Worm (Caenorhabditis elegans): ENCODE measurements around the gene F41C3.8.

Gene F41C3.8

DNA sequence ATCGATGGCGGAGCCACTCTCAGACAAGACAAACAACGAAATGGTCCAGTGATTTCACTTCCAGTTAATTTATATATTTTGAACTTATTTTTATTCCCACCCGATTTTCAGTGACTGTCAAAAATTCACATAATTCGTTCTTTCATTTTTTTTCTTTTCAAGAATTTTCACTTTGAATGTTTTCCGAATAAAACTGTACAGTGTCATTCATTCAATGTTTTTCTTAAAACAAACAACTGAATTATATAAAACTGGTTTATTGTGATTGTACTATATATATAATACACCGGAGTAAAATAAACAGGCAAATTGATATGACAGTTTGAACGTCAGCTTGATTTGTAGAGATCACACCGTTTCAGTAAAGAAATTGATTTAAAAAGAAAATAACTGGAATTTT lies 12.8 kb upstream of the F41C3.8 start (continued):
- no peak for TF ChIP-seq ceh-91 (GFP tag; IDR thresholded peaks at IDR 0.05)
- no peak for TF ChIP-seq ztf-25 (GFP tag; IDR thresholded peaks at IDR 0.05)
- no peak for TF ChIP-seq F55B11.4 (tag; optimal IDR thresholded peaks at IDR 0.05; ENCODE audit: borderline replicate concordance, insufficient read depth)
- peak; percentile 6 for TF ChIP-seq tbp1 (GFP tag; optimal IDR thresholded peaks at IDR 0.05)
- TF ChIP-seq madf-3 (GFP tag; IDR thresholded peaks at IDR 0.05): peak; percentile 76
- no peak for TF ChIP-seq lag-1 (GFP tag; IDR thresholded peaks at IDR 0.05)
- TF ChIP-seq nfya-2 (GFP tag; IDR thresholded peaks at IDR 0.05): no peak
- TF ChIP-seq mel-28 (tag; optimal IDR thresholded peaks at IDR 0.05; ENCODE audit: borderline replicate concordance): no peak
- TF ChIP-seq K11D2.4 (GFP tag; IDR thresholded peaks at IDR 0.05): no peak
- peak; percentile 45 for TF ChIP-seq hmg-1.2 (GFP tag; IDR thresholded peaks at IDR 0.05)
- TF ChIP-seq ceh-40 (GFP tag; IDR thresholded peaks at IDR 0.05): no peak
- TF ChIP-seq zim-3 (tag; optimal IDR thresholded peaks at IDR 0.05): no peak
- no peak for TF ChIP-seq Y56A3A.18 (GFP tag; IDR thresholded peaks at IDR 0.05)
- TF ChIP-seq F57C9.4 (tag; optimal IDR thresholded peaks at IDR 0.05): no peak
- TF ChIP-seq efl-1 (GFP tag; optimal IDR thresholded peaks at IDR 0.05): peak; percentile 39
- no peak for TF ChIP-seq ztf-3 (GFP tag; optimal IDR thresholded peaks at IDR 0.05)
- no peak for TF ChIP-seq C06A6.2 (GFP tag; conservative IDR thresholded peaks at IDR 0.05)
- peak; percentile 62 for TF ChIP-seq F49E8.2 (tag; optimal IDR thresholded peaks at IDR 0.05; ENCODE audit: insufficient read depth)
- TF ChIP-seq egrh-3 (GFP tag; IDR thresholded peaks at IDR 0.05): no peak
- TF ChIP-seq hmg-20 (GFP tag; IDR thresholded peaks at IDR 0.05): no peak
- TF ChIP-seq Y95B8A.8 (GFP tag; IDR thresholded peaks at IDR 0.05): no peak; the same call in none of the 2 replicates
- peak; percentile 83 for TF ChIP-seq Y53G8AR.9 (GFP tag; conservative IDR thresholded peaks at IDR 0.05)
- no peak for TF ChIP-seq zfh-2 (GFP tag; conservative IDR thresholded peaks at IDR 0.05)
- TF ChIP-seq tbx-9 (tag; optimal IDR thresholded peaks at IDR 0.05; ENCODE audit: borderline replicate concordance): no peak
- no peak; the same call in 1 of the 2 replicates for TF ChIP-seq dox-1 (GFP tag; IDR thresholded peaks at IDR 0.05)
- TF ChIP-seq dpff-1 (tag; optimal IDR thresholded peaks at IDR 0.05): no peak
- TF ChIP-seq rec-8 (tag; optimal IDR thresholded peaks at IDR 0.05): no peak
- no peak for TF ChIP-seq gei-17 (GFP tag; optimal IDR thresholded peaks at IDR 0.05)
- TF ChIP-seq unc-62 (GFP tag; optimal IDR thresholded peaks at IDR 0.05): no peak
- no peak for TF ChIP-seq ztf-6 (GFP tag; IDR thresholded peaks at IDR 0.05)
- no peak for TF ChIP-seq F39B2.1 (GFP tag; IDR thresholded peaks at IDR 0.05)
- TF ChIP-seq aptf-3 (GFP tag; IDR thresholded peaks at IDR 0.05): no peak
- TF ChIP-seq ceh-100 (GFP tag; IDR thresholded peaks at IDR 0.05): no peak; the same call in 1 of the 2 replicates
- no peak for TF ChIP-seq nhr-120 (GFP tag; IDR thresholded peaks at IDR 0.05)
- peak; percentile 74 for TF ChIP-seq ekl-4 (GFP tag; IDR thresholded peaks at IDR 0.05)
- peak; percentile 36; the same call in 1 of the 2 replicates for TF ChIP-seq F33H1.4 (GFP tag; IDR thresholded peaks at IDR 0.05)
- TF ChIP-seq attf-5 (GFP tag; optimal IDR thresholded peaks at IDR 0.05): no peak
- no peak for TF ChIP-seq nhr-27 (tag; optimal IDR thresholded peaks at IDR 0.05)
- TF ChIP-seq snpc-1.3 (tag; optimal IDR thresholded peaks at IDR 0.05; ENCODE audit: insufficient read depth): peak; percentile 46
- TF ChIP-seq attf-3 (GFP tag; conservative IDR thresholded peaks at IDR 0.05): no peak
- TF ChIP-seq F23B12.7 (tag; optimal IDR thresholded peaks at IDR 0.05; ENCODE audit: insufficient read depth): peak; percentile 19
- peak; percentile 66 for TF ChIP-seq madf-8 (GFP tag; conservative IDR thresholded peaks at IDR 0.05)
- no peak for TF ChIP-seq F37B4.10 (GFP tag; IDR thresholded peaks at IDR 0.05)
- peak; percentile 57 for TF ChIP-seq D2030.7 (GFP tag; IDR thresholded peaks at IDR 0.05)
- TF ChIP-seq akir-1 (GFP tag; optimal IDR thresholded peaks at IDR 0.05): no peak
- no peak for TF ChIP-seq ceh-79 (tag; optimal IDR thresholded peaks at IDR 0.05)
- no peak for TF ChIP-seq nfya-1 (tag; optimal IDR thresholded peaks at IDR 0.05; ENCODE audit: borderline replicate concordance, insufficient read depth)
- TF ChIP-seq T07F8.4 (tag; optimal IDR thresholded peaks at IDR 0.05): no peak
